Fruit fly (Drosophila melanogaster) whole organism, embryonic: ENCODE measurements around the gene Kdm5.
A peak's percentile ranks its signal among the peaks of the same experiment; 100 is the strongest.

Experiments used
- Adf1 ChIP-seq: fragments of 200-800 bp; sonication (Bioruptor generic); IDR thresholded peaks from 2 replicates; pipeline ENCODE4 v1.3.6; 2022; ENCODE audit warnings: missing biosample characterization, missing genetic modification characterization
- Asciz ChIP-seq: fragments of 200-800 bp; sonication (Bioruptor generic); optimal IDR thresholded peaks from 2 replicates; lab custom pipeline; 2017; ENCODE audit warnings: missing biosample characterization, mild to moderate bottlenecking, missing genetic modification characterization, missing genetic modification reagents
- CG10543 ChIP-seq: fragments of 200-800 bp; sonication (Bioruptor generic); optimal IDR thresholded peaks from 3 replicates; lab custom pipeline; 2017; ENCODE audit warnings: missing biosample characterization, mild to moderate bottlenecking, missing genetic modification characterization, moderate library complexity
- CG11398 ChIP-seq: fragments of 200-800 bp; sonication (Bioruptor generic); optimal IDR thresholded peaks from 2 replicates; lab custom pipeline; 2016; ENCODE audit warnings: missing biosample characterization, missing genetic modification characterization
- CG11560 ChIP-seq: fragments of 200-800 bp; sonication (Bioruptor generic); IDR thresholded peaks from 3 replicates; pipeline ENCODE4 v1.3.6; 2022; ENCODE audit warnings: missing biosample characterization, missing genetic modification characterization
- CG13296 ChIP-seq: fragments of 200-800 bp; sonication (Bioruptor generic); optimal IDR thresholded peaks from 3 replicates; lab custom pipeline; 2018; ENCODE audit warnings: missing biosample characterization, mild to moderate bottlenecking, missing genetic modification characterization
- CG13894 ChIP-seq: fragments of 200-800 bp; sonication (Bioruptor generic); optimal IDR thresholded peaks from 3 replicates; lab custom pipeline; 2018; ENCODE audit warnings: missing biosample characterization, mild to moderate bottlenecking, missing genetic modification characterization, moderate library complexity
- CG15269 ChIP-seq: fragments of 200-800 bp; sonication (Bioruptor generic); optimal IDR thresholded peaks from 2 replicates; lab custom pipeline; 2018; ENCODE audit warnings: missing biosample characterization, mild to moderate bottlenecking, missing genetic modification characterization, moderate library complexity
- CG17385 ChIP-seq: fragments of 200-800 bp; sonication (Bioruptor generic); optimal IDR thresholded peaks from 3 replicates; lab custom pipeline; 2018; ENCODE audit warnings: missing biosample characterization, mild to moderate bottlenecking, missing genetic modification characterization
- CG17829 ChIP-seq: fragments of 200-800 bp; optimal IDR thresholded peaks from 2 replicates; lab custom pipeline; 2019; ENCODE audit warnings: missing biosample characterization, mild to moderate bottlenecking, missing genetic modification characterization, moderate library complexity
- CG1832 ChIP-seq: fragments of 200-800 bp; sonication (Bioruptor generic); optimal IDR thresholded peaks from 2 replicates; lab custom pipeline; 2017; ENCODE audit warnings: missing biosample characterization, mild to moderate bottlenecking, missing genetic modification characterization, inconsistent platforms
- CG18599 ChIP-seq: fragments of 200-800 bp; sonication (Bioruptor generic); optimal IDR thresholded peaks from 3 replicates; lab custom pipeline; 2017; ENCODE audit warnings: missing biosample characterization, missing genetic modification characterization, mild to moderate bottlenecking, moderate library complexity, missing genetic modification reagents
- CG18619 ChIP-seq: fragments of 200-800 bp; sonication (Bioruptor generic); optimal IDR thresholded peaks from 3 replicates; lab custom pipeline; 2017; ENCODE audit warnings: missing biosample characterization, mild to moderate bottlenecking, missing genetic modification characterization
- CG2199 ChIP-seq: fragments of 200-800 bp; sonication (Bioruptor generic); IDR thresholded peaks from 3 replicates; pipeline ENCODE4 v1.3.6; 2022; ENCODE audit warnings: missing biosample characterization, missing genetic modification characterization
- CG3163 ChIP-seq: fragments of 200-800 bp; sonication (Bioruptor generic); optimal IDR thresholded peaks from 3 replicates; lab custom pipeline; 2016; ENCODE audit warnings: missing biosample characterization, missing genetic modification characterization
- CG34376 ChIP-seq: fragments of 200-800 bp; sonication (Bioruptor generic); optimal IDR thresholded peaks from 2 replicates; lab custom pipeline; 2018; ENCODE audit warnings: missing biosample characterization, mild to moderate bottlenecking, missing genetic modification characterization
- CG4707 ChIP-seq: fragments of 200-800 bp; sonication (Bioruptor generic); optimal IDR thresholded peaks from 2 replicates; lab custom pipeline; 2018; ENCODE audit warnings: missing biosample characterization, mild to moderate bottlenecking, missing genetic modification characterization, moderate library complexity
- CG6854 ChIP-seq: fragments of 200-800 bp; sonication (Bioruptor generic); optimal IDR thresholded peaks from 3 replicates; lab custom pipeline; 2017; ENCODE audit warnings: missing biosample characterization, mild to moderate bottlenecking, missing genetic modification characterization
- CG7745 ChIP-seq: fragments of 200-800 bp; sonication (Bioruptor generic); optimal IDR thresholded peaks from 2 replicates; lab custom pipeline; 2018; ENCODE audit warnings: missing biosample characterization, mild to moderate bottlenecking, missing genetic modification characterization, moderate library complexity
- CoRest ChIP-seq: fragments of 200-800 bp; sonication (Bioruptor generic); optimal IDR thresholded peaks from 3 replicates; lab custom pipeline; 2018; ENCODE audit warnings: missing biosample characterization, mild to moderate bottlenecking, missing genetic modification characterization, moderate library complexity
- Deaf1 ChIP-seq: fragments of 200-800 bp; optimal IDR thresholded peaks from 3 replicates; lab custom pipeline; 2019; ENCODE audit warnings: missing biosample characterization, mild to moderate bottlenecking, missing genetic modification characterization, moderate library complexity
- Fer1 ChIP-seq: fragments of 200-800 bp; sonication (Bioruptor generic); optimal IDR thresholded peaks from 2 replicates; lab custom pipeline; 2017; ENCODE audit warnings: missing biosample characterization, mild to moderate bottlenecking, missing genetic modification characterization
- Hr3 ChIP-seq: fragments of 200-800 bp; sonication (Bioruptor generic); optimal IDR thresholded peaks from 3 replicates; lab custom pipeline; 2016; ENCODE audit warnings: missing biosample characterization, missing genetic modification characterization
- Hr51 ChIP-seq, 2 experiments: fragments of 200-800 bp; sonication (Bioruptor generic); optimal IDR thresholded peaks; 2 replicates in 1 of 2; 3 replicates in 1 of 2; lab custom pipeline; 2016 to 2018; ENCODE audit warnings: missing biosample characterization in 2 of 2, missing genetic modification characterization in 2 of 2, mild to moderate bottlenecking in 1 of 2, moderate library complexity in 1 of 2
- MTF-1 ChIP-seq: fragments of 200-800 bp; sonication (Bioruptor generic); optimal IDR thresholded peaks from 2 replicates; lab custom pipeline; 2018; ENCODE audit warnings: missing biosample characterization, mild to moderate bottlenecking, missing genetic modification characterization, borderline replicate concordance
- Meics ChIP-seq: fragments of 200-800 bp; sonication (Bioruptor generic); optimal IDR thresholded peaks from 2 replicates; lab custom pipeline; 2017; ENCODE audit warnings: missing biosample characterization, mild to moderate bottlenecking, missing genetic modification characterization
- Opbp ChIP-seq: fragments of 200-800 bp; sonication (Bioruptor generic); IDR thresholded peaks from 3 replicates; pipeline ENCODE4 v1.3.6; 2022; ENCODE audit warnings: missing biosample characterization, missing genetic modification characterization; ENCODE audit not compliant: partially characterized antibody
- Side ChIP-seq: fragments of 200-800 bp; sonication (Bioruptor generic); optimal IDR thresholded peaks from 2 replicates; lab custom pipeline; 2016; ENCODE audit warnings: missing biosample characterization, missing genetic modification characterization
- YL-1 ChIP-seq: fragments of 200-800 bp; sonication (Bioruptor generic); optimal IDR thresholded peaks from 3 replicates; lab custom pipeline; 2017; ENCODE audit warnings: missing biosample characterization, mild to moderate bottlenecking, missing genetic modification characterization
- abd-A ChIP-seq: fragments of 200-800 bp; sonication (Bioruptor generic); optimal IDR thresholded peaks from 3 replicates; lab custom pipeline; 2019; ENCODE audit warnings: missing biosample characterization, mild to moderate bottlenecking, missing genetic modification characterization, moderate library complexity
- ash1 ChIP-seq: fragments of 200-800 bp; sonication (Bioruptor generic); optimal IDR thresholded peaks from 2 replicates; lab custom pipeline; 2018; ENCODE audit warnings: missing biosample characterization, mild to moderate bottlenecking, missing genetic modification characterization
- caup ChIP-seq: fragments of 200-800 bp; sonication (Bioruptor generic); optimal IDR thresholded peaks from 3 replicates; lab custom pipeline; 2017; ENCODE audit warnings: missing biosample characterization, mild to moderate bottlenecking, missing genetic modification characterization, moderate library complexity; ENCODE audit not compliant: severe bottlenecking
- cwo ChIP-seq: fragments of 200-800 bp; sonication (Bioruptor generic); optimal IDR thresholded peaks from 3 replicates; lab custom pipeline; 2017; ENCODE audit warnings: missing biosample characterization, missing genetic modification characterization, mild to moderate bottlenecking, moderate library complexity, missing genetic modification reagents
- emc ChIP-seq: fragments of 200-800 bp; sonication (Bioruptor generic); optimal IDR thresholded peaks from 2 replicates; lab custom pipeline; 2016; ENCODE audit warnings: missing biosample characterization, missing genetic modification characterization
- insv ChIP-seq, 2 experiments: fragments of 200-800 bp; sonication (Bioruptor generic); optimal IDR thresholded peaks; 3 replicates each; lab custom pipeline; 2016 to 2018; ENCODE audit warnings: missing biosample characterization in 2 of 2, missing genetic modification characterization in 2 of 2
- jumu ChIP-seq: fragments of 200-800 bp; sonication (Bioruptor generic); optimal IDR thresholded peaks from 3 replicates; lab custom pipeline; 2016; ENCODE audit warnings: missing biosample characterization, missing genetic modification characterization
- nom ChIP-seq: fragments of 200-800 bp; sonication (Bioruptor generic); optimal IDR thresholded peaks from 2 replicates; lab custom pipeline; 2017; ENCODE audit warnings: missing biosample characterization, missing genetic modification characterization, mild to moderate bottlenecking, moderate library complexity, missing genetic modification reagents
- odd ChIP-seq: fragments of 200-800 bp; sonication (Bioruptor generic); optimal IDR thresholded peaks from 2 replicates; lab custom pipeline; 2017; ENCODE audit warnings: missing biosample characterization, mild to moderate bottlenecking, missing genetic modification characterization
- sens ChIP-seq: fragments of 200-800 bp; sonication (Bioruptor generic); peaks from one replicate; lab custom pipeline; 2016; ENCODE audit warnings: missing biosample characterization, missing genetic modification characterization
- sisA ChIP-seq: fragments of 200-800 bp; sonication (Bioruptor generic); IDR thresholded peaks from 2 replicates; pipeline ENCODE4 v1.3.6; 2022; ENCODE audit warnings: missing biosample characterization, missing genetic modification characterization
- so ChIP-seq: fragments of 200-800 bp; sonication (Bioruptor generic); IDR thresholded peaks from 3 replicates; pipeline ENCODE4 v1.3.6; 2022; ENCODE audit warnings: missing biosample characterization, missing genetic modification characterization
- sqz ChIP-seq: fragments of 200-800 bp; sonication (Bioruptor generic); optimal IDR thresholded peaks from 3 replicates; lab custom pipeline; 2018; ENCODE audit warnings: missing biosample characterization, mild to moderate bottlenecking, missing genetic modification characterization
- tap ChIP-seq: fragments of 200-800 bp; optimal IDR thresholded peaks from 3 replicates; lab custom pipeline; 2019; ENCODE audit warnings: missing biosample characterization, mild to moderate bottlenecking, missing genetic modification characterization, moderate library complexity
- trem ChIP-seq: fragments of 200-800 bp; optimal IDR thresholded peaks from 3 replicates; lab custom pipeline; 2019; ENCODE audit warnings: missing biosample characterization, mild to moderate bottlenecking, missing genetic modification characterization, moderate library complexity
- tup ChIP-seq: fragments of 200-800 bp; sonication (Bioruptor generic); optimal IDR thresholded peaks from 2 replicates; lab custom pipeline; 2016; ENCODE audit warnings: missing biosample characterization, mild to moderate bottlenecking, missing genetic modification characterization, moderate library complexity
- yki ChIP-seq: fragments of >200 bp; optimal IDR thresholded peaks from 3 replicates; lab custom pipeline; 2018
- zf30C ChIP-seq: fragments of 200-800 bp; sonication (Bioruptor generic); optimal IDR thresholded peaks from 3 replicates; lab custom pipeline; 2018; ENCODE audit warnings: missing biosample characterization, mild to moderate bottlenecking, missing genetic modification characterization

The Kdm5 gene

dm6 chr2L:5979957-5980861 is 19.1 kb downstream of the Kdm5 start (continued):
- TF ChIP-seq CG4707 (peak; percentile 11), CG13296 (GFP tag; lab: Kevin White, UChicago) (peak; percentile 53), CG18619 (GFP tag; lab: Kevin White, UChicago) (no peak), odd (peak; percentile 57), tap (tag; lab: Kevin White, UChicago) (peak; percentile 56), Opbp (GFP tag; lab: Robert Waterston, UW) (no peak), YL-1 (GFP tag; lab: Kevin White, UChicago) (peak; percentile 23), cwo (GFP tag; lab: Kevin White, UChicago) (peak; percentile 33), sisA (GFP tag; lab: Robert Waterston, UW) (no peak), Asciz (peak; percentile 31), Deaf1 (tag; lab: Kevin White, UChicago) (peak; percentile 51), yki (lab: Kevin White, UChicago) (peak; percentile 48), CG17829 (peak; percentile 5), so (GFP tag; lab: Robert Waterston, UW) (no peak), nom (GFP tag; lab: Kevin White, UChicago) (peak; percentile 85), CG1832 (GFP tag; lab: Kevin White, UChicago) (peak; percentile 92), Meics (GFP tag; lab: Kevin White, UChicago) (peak; percentile 23), trem (tag; lab: Kevin White, UChicago) (peak; percentile 12), CG7745 (tag; lab: Kevin White, UChicago) (peak; percentile 100), caup (GFP tag; lab: Kevin White, UChicago) (peak; percentile 19), jumu (GFP tag; lab: Kevin White, UChicago) (peak; percentile 12), zf30C (GFP tag; lab: Kevin White, UChicago) (peak; percentile 26), sqz (GFP tag; lab: Kevin White, UChicago) (peak; percentile 6), CG17385 (GFP tag; lab: Kevin White, UChicago) (peak; percentile 58), insv (GFP tag; optimal IDR thresholded peaks at IDR 0.05; lab: Kevin White, UChicago) (peak in 1 of 2 experiments; percentile 37), CG11398 (GFP tag; lab: Kevin White, UChicago) (peak; percentile 53), emc (GFP tag; lab: Kevin White, UChicago) (no peak), CG34376 (GFP tag; lab: Kevin White, UChicago) (peak; percentile 75), Hr51 (GFP tag; optimal IDR thresholded peaks at IDR 0.05; lab: Kevin White, UChicago) (peak in 1 of 2 experiments; percentile 7), CG2199 (GFP tag; lab: Robert Waterston, UW) (no peak), Fer1 (GFP tag; lab: Kevin White, UChicago) (peak; percentile 82), tup (no peak), Side (peak; percentile 39), CG3163 (GFP tag; lab: Kevin White, UChicago) (peak; percentile 56), MTF-1 (GFP tag; lab: Kevin White, UChicago) (peak; percentile 49), Adf1 (GFP tag; lab: Robert Waterston, UW) (no peak), CG10543 (peak; percentile 65), CG11560 (tag; lab: Robert Waterston, UW) (no peak), Hr3 (GFP tag; lab: Kevin White, UChicago) (no peak), CG13894 (tag; lab: Kevin White, UChicago) (peak; percentile 57), abd-A (peak; percentile 75), CG15269 (tag; lab: Kevin White, UChicago) (peak; percentile 4), CG18599 (GFP tag; lab: Kevin White, UChicago) (peak; percentile 67), sens (GFP tag; lab: Kevin White, UChicago) (peak; percentile 82), CoRest (tag; lab: Kevin White, UChicago) (no peak), ash1 (peak; percentile 67), CG6854 (GFP tag; lab: Kevin White, UChicago) (peak; percentile 65)
